Fruit fly (Drosophila melanogaster) whole organism, embryonic: ENCODE results near the gene CG15725.
A peak's percentile ranks its signal among the peaks of the same experiment; 100 is the strongest.

ENCODE experiments used
- Adf1 ChIP-seq: fragments of 200-800 bp; sonication (Bioruptor generic); IDR thresholded peaks from 2 replicates; pipeline ENCODE4 v1.3.6; 2022; ENCODE audit warnings: missing biosample characterization, missing genetic modification characterization
- B-H2 ChIP-seq: fragments of 200-800 bp; sonication (Bioruptor generic); optimal IDR thresholded peaks from 2 replicates; lab custom pipeline; 2018; ENCODE audit warnings: missing biosample characterization, mild to moderate bottlenecking, missing genetic modification characterization
- BEAF-32 ChIP-seq: fragments of 200-800 bp; sonication (Bioruptor generic); optimal IDR thresholded peaks from 3 replicates; lab custom pipeline; 2017; ENCODE audit warnings: missing biosample characterization, missing genetic modification characterization, mild to moderate bottlenecking, moderate library complexity, missing genetic modification reagents
- Blimp-1 ChIP-seq: fragments of 200-800 bp; sonication (Bioruptor generic); optimal IDR thresholded peaks from 3 replicates; lab custom pipeline; 2018; ENCODE audit warnings: missing biosample characterization, missing genetic modification characterization, mild to moderate bottlenecking, moderate library complexity, missing genetic modification reagents
- CG10147 ChIP-seq: fragments of 200-800 bp; sonication (Bioruptor generic); optimal IDR thresholded peaks from 2 replicates; lab custom pipeline; 2019; ENCODE audit warnings: missing biosample characterization, mild to moderate bottlenecking, missing genetic modification characterization, moderate library complexity
- CG10209 ChIP-seq: fragments of 200-800 bp; sonication (Bioruptor generic); optimal IDR thresholded peaks from 3 replicates; lab custom pipeline; 2017; ENCODE audit warnings: missing biosample characterization, mild to moderate bottlenecking, missing genetic modification characterization, missing genetic modification reagents
- CG1024 ChIP-seq: fragments of 200-800 bp; sonication (Bioruptor generic); IDR thresholded peaks from 2 replicates; pipeline ENCODE4 v1.3.6; 2022; ENCODE audit warnings: missing biosample characterization, missing genetic modification characterization
- CG10543 ChIP-seq: fragments of 200-800 bp; sonication (Bioruptor generic); optimal IDR thresholded peaks from 3 replicates; lab custom pipeline; 2017; ENCODE audit warnings: missing biosample characterization, mild to moderate bottlenecking, missing genetic modification characterization, moderate library complexity
- CG10565 ChIP-seq: fragments of 200-800 bp; sonication (Bioruptor generic); optimal IDR thresholded peaks from 3 replicates; lab custom pipeline; 2016; ENCODE audit warnings: missing biosample characterization, mild to moderate bottlenecking, missing genetic modification characterization
- CG12104 ChIP-seq: fragments of 200-800 bp; sonication (Bioruptor generic); optimal IDR thresholded peaks from 3 replicates; lab custom pipeline; 2016; ENCODE audit warnings: missing biosample characterization, missing genetic modification characterization
- CG12155 ChIP-seq: fragments of 200-800 bp; sonication (Bioruptor generic); optimal IDR thresholded peaks from 3 replicates; lab custom pipeline; 2016; ENCODE audit warnings: missing biosample characterization, missing genetic modification characterization
- CG13296 ChIP-seq: fragments of 200-800 bp; sonication (Bioruptor generic); optimal IDR thresholded peaks from 3 replicates; lab custom pipeline; 2018; ENCODE audit warnings: missing biosample characterization, mild to moderate bottlenecking, missing genetic modification characterization
- CG16815 ChIP-seq: fragments of 200-800 bp; sonication (Bioruptor generic); optimal IDR thresholded peaks from 3 replicates; lab custom pipeline; 2017; ENCODE audit warnings: missing biosample characterization, mild to moderate bottlenecking, missing genetic modification characterization
- CG18619 ChIP-seq: fragments of 200-800 bp; sonication (Bioruptor generic); optimal IDR thresholded peaks from 3 replicates; lab custom pipeline; 2017; ENCODE audit warnings: missing biosample characterization, mild to moderate bottlenecking, missing genetic modification characterization
- CG4730 ChIP-seq: fragments of 200-800 bp; sonication (Bioruptor generic); IDR thresholded peaks from 2 replicates; pipeline ENCODE4 v1.3.6; 2022; ENCODE audit warnings: missing biosample characterization, missing genetic modification characterization
- CG7786 ChIP-seq: fragments of 200-800 bp; sonication (Bioruptor generic); optimal IDR thresholded peaks from 2 replicates; lab custom pipeline; 2016; ENCODE audit warnings: missing biosample characterization, missing genetic modification characterization
- Dad ChIP-seq: fragments of 200-800 bp; sonication (Bioruptor generic); optimal IDR thresholded peaks from 3 replicates; lab custom pipeline; 2016; ENCODE audit warnings: missing biosample characterization, missing genetic modification characterization
- Drgx ChIP-seq: fragments of 200-800 bp; sonication (Bioruptor generic); IDR thresholded peaks from 2 replicates; pipeline ENCODE4 v1.3.6; 2022; ENCODE audit warnings: missing biosample characterization, missing genetic modification characterization
- H2.0 ChIP-seq: fragments of 200-800 bp; sonication (Bioruptor generic); IDR thresholded peaks from 2 replicates; pipeline ENCODE4 v1.3.6; 2022; ENCODE audit warnings: missing biosample characterization, missing genetic modification characterization
- HLH4C ChIP-seq: fragments of 200-800 bp; sonication (Bioruptor generic); IDR thresholded peaks from 3 replicates; pipeline ENCODE4 v1.3.6; 2022; ENCODE audit warnings: missing biosample characterization, missing genetic modification characterization; ENCODE audit not compliant: partially characterized antibody
- HmgD ChIP-seq: fragments of 200-800 bp; sonication (Bioruptor generic); optimal IDR thresholded peaks from 3 replicates; lab custom pipeline; 2016; ENCODE audit warnings: missing biosample characterization, missing genetic modification characterization
- MTF-1 ChIP-seq: fragments of 200-800 bp; sonication (Bioruptor generic); optimal IDR thresholded peaks from 2 replicates; lab custom pipeline; 2018; ENCODE audit warnings: missing biosample characterization, mild to moderate bottlenecking, missing genetic modification characterization, borderline replicate concordance
- Mad ChIP-seq: fragments of 200-800 bp; sonication (Bioruptor generic); optimal IDR thresholded peaks from 2 replicates; lab custom pipeline; 2016; ENCODE audit warnings: missing biosample characterization, missing genetic modification characterization
- Nf-YB ChIP-seq: fragments of 200-800 bp; sonication (Bioruptor generic); optimal IDR thresholded peaks from 3 replicates; lab custom pipeline; 2019; ENCODE audit warnings: missing biosample characterization, mild to moderate bottlenecking, missing genetic modification characterization, moderate library complexity
- Nf-YC ChIP-seq: fragments of 200-800 bp; optimal IDR thresholded peaks from 3 replicates; lab custom pipeline; 2019; ENCODE audit warnings: missing biosample characterization, mild to moderate bottlenecking, missing genetic modification characterization, moderate library complexity
- NfI ChIP-seq: fragments of 200-800 bp; sonication (Bioruptor generic); optimal IDR thresholded peaks from 3 replicates; lab custom pipeline; 2018; ENCODE audit warnings: missing biosample characterization, mild to moderate bottlenecking, missing genetic modification characterization, moderate library complexity
- PHDP ChIP-seq: fragments of 200-800 bp; sonication (Bioruptor generic); optimal IDR thresholded peaks from 3 replicates; lab custom pipeline; 2018; ENCODE audit warnings: missing biosample characterization, mild to moderate bottlenecking, missing genetic modification characterization, moderate library complexity
- Pdp1 ChIP-seq, 2 experiments: fragments of 200-800 bp; sonication (Bioruptor generic); optimal IDR thresholded peaks; 3 replicates each; lab custom pipeline; 2016; ENCODE audit warnings: missing biosample characterization in 2 of 2, missing genetic modification characterization in 2 of 2, mild to moderate bottlenecking in 1 of 2, moderate library complexity in 1 of 2
- Spps ChIP-seq: fragments of 200-800 bp; sonication (Bioruptor generic); optimal IDR thresholded peaks from 2 replicates; lab custom pipeline; 2018; ENCODE audit warnings: missing biosample characterization, mild to moderate bottlenecking, missing genetic modification characterization
- Sry-β ChIP-seq: fragments of 200-800 bp; sonication (Bioruptor generic); optimal IDR thresholded peaks from 2 replicates; lab custom pipeline; 2018; ENCODE audit warnings: missing biosample characterization, mild to moderate bottlenecking, missing genetic modification characterization, moderate library complexity
- YL-1 ChIP-seq: fragments of 200-800 bp; sonication (Bioruptor generic); optimal IDR thresholded peaks from 3 replicates; lab custom pipeline; 2017; ENCODE audit warnings: missing biosample characterization, mild to moderate bottlenecking, missing genetic modification characterization
- abd-A ChIP-seq: fragments of 200-800 bp; sonication (Bioruptor generic); optimal IDR thresholded peaks from 3 replicates; lab custom pipeline; 2019; ENCODE audit warnings: missing biosample characterization, mild to moderate bottlenecking, missing genetic modification characterization, moderate library complexity
- ash1 ChIP-seq: fragments of 200-800 bp; sonication (Bioruptor generic); optimal IDR thresholded peaks from 2 replicates; lab custom pipeline; 2018; ENCODE audit warnings: missing biosample characterization, mild to moderate bottlenecking, missing genetic modification characterization
- chinmo ChIP-seq: fragments of 200-800 bp; sonication (Bioruptor generic); IDR thresholded peaks from 4 replicates; pipeline ENCODE4 v1.3.6; 2022; ENCODE audit warnings: missing biosample characterization, missing genetic modification characterization; ENCODE audit not compliant: partially characterized antibody
- corto ChIP-seq: fragments of 200-800 bp; sonication (Bioruptor generic); optimal IDR thresholded peaks from 2 replicates; lab custom pipeline; 2016; ENCODE audit warnings: missing biosample characterization, mild to moderate bottlenecking, missing genetic modification characterization, moderate library complexity
- dmrt99B ChIP-seq: fragments of 200-800 bp; sonication (Bioruptor generic); optimal IDR thresholded peaks from 2 replicates; lab custom pipeline; 2018; ENCODE audit warnings: missing biosample characterization, mild to moderate bottlenecking, missing genetic modification characterization, moderate library complexity
- gcm ChIP-seq: fragments of 200-800 bp; sonication (Bioruptor generic); optimal IDR thresholded peaks from 2 replicates; lab custom pipeline; 2019; ENCODE audit warnings: missing biosample characterization, mild to moderate bottlenecking, missing genetic modification characterization, moderate library complexity
- ham ChIP-seq: fragments of 200-800 bp; sonication (Bioruptor generic); IDR thresholded peaks from 2 replicates; pipeline ENCODE4 v1.3.6; 2022; ENCODE audit warnings: missing biosample characterization, missing genetic modification characterization
- lilli ChIP-seq: fragments of 200-800 bp; sonication (Bioruptor generic); optimal IDR thresholded peaks from 3 replicates; lab custom pipeline; 2016; ENCODE audit warnings: missing biosample characterization, missing genetic modification characterization
- luna ChIP-seq: fragments of 200-800 bp; sonication (Bioruptor generic); optimal IDR thresholded peaks from 2 replicates; lab custom pipeline; 2016; ENCODE audit warnings: missing biosample characterization, missing genetic modification characterization
- mirr ChIP-seq: fragments of 200-800 bp; sonication (Bioruptor generic); optimal IDR thresholded peaks from 3 replicates; lab custom pipeline; 2018; ENCODE audit warnings: missing biosample characterization, mild to moderate bottlenecking, missing genetic modification characterization
- nerfin-2 ChIP-seq: fragments of 200-800 bp; sonication (Bioruptor generic); IDR thresholded peaks from 2 replicates; pipeline ENCODE4 v1.3.6; 2022; ENCODE audit warnings: missing biosample characterization, missing genetic modification characterization; ENCODE audit not compliant: partially characterized antibody
- oc ChIP-seq: fragments of 200-800 bp; sonication (Bioruptor generic); optimal IDR thresholded peaks from 2 replicates; lab custom pipeline; 2018; ENCODE audit warnings: missing biosample characterization, mild to moderate bottlenecking, missing genetic modification characterization, moderate library complexity
- onecut ChIP-seq: fragments of 200-800 bp; sonication (Bioruptor generic); IDR thresholded peaks from 2 replicates; pipeline ENCODE4 v1.3.6; 2022; ENCODE audit warnings: missing biosample characterization, missing genetic modification characterization
- sqz ChIP-seq: fragments of 200-800 bp; sonication (Bioruptor generic); optimal IDR thresholded peaks from 3 replicates; lab custom pipeline; 2018; ENCODE audit warnings: missing biosample characterization, mild to moderate bottlenecking, missing genetic modification characterization
- toy ChIP-seq: fragments of 200-800 bp; sonication (Bioruptor generic); IDR thresholded peaks from 2 replicates; pipeline ENCODE4 v1.3.6; 2022; ENCODE audit warnings: missing biosample characterization, missing genetic modification characterization
- tup ChIP-seq: fragments of 200-800 bp; sonication (Bioruptor generic); optimal IDR thresholded peaks from 2 replicates; lab custom pipeline; 2016; ENCODE audit warnings: missing biosample characterization, mild to moderate bottlenecking, missing genetic modification characterization, moderate library complexity
- yki ChIP-seq: fragments of >200 bp; optimal IDR thresholded peaks from 3 replicates; lab custom pipeline; 2018

Gene CG15725

dm6 chrX:12676554-12677336 lies 28.9 kb upstream of the CG15725 start (continued):
- peak; percentile 73 for TF ChIP-seq Blimp-1 (GFP tag; lab: Kevin White, UChicago)
- TF ChIP-seq onecut (GFP tag; lab: Robert Waterston, UW): peak; percentile 22; the same call in 1 of the 2 replicates
- no peak for TF ChIP-seq CG12155 (GFP tag; lab: Kevin White, UChicago)
- no peak for TF ChIP-seq Dad
- no peak for TF ChIP-seq Mad (GFP tag; lab: Kevin White, UChicago)
- TF ChIP-seq nerfin-2 (GFP tag; lab: Robert Waterston, UW): no peak
- TF ChIP-seq chinmo (GFP tag; lab: Robert Waterston, UW): peak; percentile 80; the same call in 2 of the 4 replicates
- TF ChIP-seq CG10565 (GFP tag; lab: Kevin White, UChicago): no peak
- TF ChIP-seq Nf-YB (GFP tag; lab: Kevin White, UChicago): peak; percentile 54
- TF ChIP-seq dmrt99B (tag; lab: Kevin White, UChicago): peak; percentile 23
- TF ChIP-seq Spps (tag; lab: Kevin White, UChicago): no peak
- peak; percentile 1 for TF ChIP-seq corto (GFP tag; lab: Kevin White, UChicago)
- no peak for TF ChIP-seq Sry-β
- no peak for TF ChIP-seq ash1 (GFP tag; lab: Kevin White, UChicago)
- no peak for TF ChIP-seq CG16815
- peak; percentile 19 for TF ChIP-seq lilli (GFP tag; lab: Kevin White, UChicago)
- peak; percentile 3 for TF ChIP-seq CG18619
- TF ChIP-seq yki (lab: Kevin White, UChicago): no peak
- TF ChIP-seq luna: no peak
- no peak for TF ChIP-seq Adf1 (GFP tag; lab: Robert Waterston, UW)
- no peak for TF ChIP-seq CG12104 (GFP tag; lab: Kevin White, UChicago)
- peak; percentile 48 for TF ChIP-seq mirr
- no peak for TF ChIP-seq H2.0 (GFP tag; lab: Robert Waterston, UW)
- TF ChIP-seq ham (GFP tag; lab: Robert Waterston, UW): no peak
- TF ChIP-seq CG1024 (GFP tag; lab: Robert Waterston, UW): no peak
- no peak for TF ChIP-seq MTF-1 (GFP tag; lab: Kevin White, UChicago)
- no peak for TF ChIP-seq PHDP (tag; lab: Kevin White, UChicago)
- peak; percentile 89 for TF ChIP-seq abd-A (tag; lab: Kevin White, UChicago)
- TF ChIP-seq Pdp1 (GFP tag; optimal IDR thresholded peaks at IDR 0.05; lab: Kevin White, UChicago): peak in 1 of 2 experiments; percentile 98
- peak; percentile 4 for TF ChIP-seq B-H2 (GFP tag; lab: Kevin White, UChicago)
- TF ChIP-seq sqz (GFP tag; lab: Kevin White, UChicago): peak; percentile 99
- peak; percentile 86 for TF ChIP-seq Drgx (GFP tag; lab: Robert Waterston, UW)
- TF ChIP-seq HLH4C (GFP tag; lab: Robert Waterston, UW): no peak
- TF ChIP-seq CG10147: no peak
- TF ChIP-seq YL-1: no peak
- no peak for TF ChIP-seq HmgD (GFP tag; lab: Kevin White, UChicago)
- TF ChIP-seq CG4730 (GFP tag; lab: Robert Waterston, UW): no peak
- peak; percentile 6 for TF ChIP-seq CG13296 (GFP tag; lab: Kevin White, UChicago)
- no peak for TF ChIP-seq gcm (GFP tag; lab: Kevin White, UChicago)
- peak; percentile 77 for TF ChIP-seq CG10543 (GFP tag; lab: Kevin White, UChicago)
- TF ChIP-seq BEAF-32 (GFP tag; lab: Kevin White, UChicago): no peak
- no peak for TF ChIP-seq CG7786 (GFP tag; lab: Kevin White, UChicago)
- TF ChIP-seq tup (GFP tag; lab: Kevin White, UChicago): no peak
- peak; percentile 62 for TF ChIP-seq oc
- no peak for TF ChIP-seq NfI (GFP tag; lab: Kevin White, UChicago)
- TF ChIP-seq CG10209: no peak
- peak; percentile 69 for TF ChIP-seq Nf-YC (tag; lab: Kevin White, UChicago)
- no peak for TF ChIP-seq toy
